Fruit fly (Drosophila melanogaster): ENCODE measurements around the gene SMC6.

DNA sequence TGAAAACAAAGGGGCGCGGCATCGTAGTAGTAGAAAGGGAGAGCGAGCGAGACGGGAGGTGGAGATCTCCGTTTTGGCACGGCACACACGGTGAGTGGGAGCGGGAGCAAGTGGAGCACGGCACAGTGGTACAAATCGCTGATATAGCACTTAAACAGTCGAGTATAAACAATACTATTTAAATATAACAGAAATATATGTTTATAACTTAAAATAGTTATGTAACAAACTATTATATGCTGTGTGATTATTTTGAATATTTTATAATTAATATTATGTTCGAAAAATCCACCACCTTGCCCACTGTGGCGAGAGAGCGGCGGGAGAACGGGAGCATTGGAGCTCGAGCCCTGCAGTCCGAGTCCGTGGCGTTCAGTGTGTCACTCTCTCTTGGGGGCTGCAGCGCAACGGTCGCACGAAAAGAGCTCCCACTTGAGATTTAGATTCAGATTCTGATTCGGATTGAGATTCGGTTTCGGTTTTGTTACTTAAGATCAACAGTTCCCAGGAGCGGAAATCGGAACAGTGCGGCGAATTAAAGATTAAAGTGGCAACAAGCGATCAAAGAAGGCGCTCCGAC lies 52.1 kb downstream of the SMC6 start, which contains the start of gene Kal1:
- TF ChIP-seq psq (optimal IDR thresholded peaks at IDR 0.05) = no peak
- TF ChIP-seq Sin3A (optimal IDR thresholded peaks at IDR 0.05) = no peak
- TF ChIP-seq ttk (optimal IDR thresholded peaks at IDR 0.05) = no peak
- no peak for TF ChIP-seq insv (optimal IDR thresholded peaks at IDR 0.05)
- no peak for TF ChIP-seq Myc (optimal IDR thresholded peaks at IDR 0.05)
